Fruit fly (Drosophila melanogaster) whole organism, prepupa: Measurements from ENCODE around the gene mnb.
A peak's percentile ranks its signal among the peaks of the same experiment; 100 is the strongest.

Experiments used
- CG31627 ChIP-seq: fragments of 200-800 bp; sonication (Bioruptor generic); optimal IDR thresholded peaks from 3 replicates; lab custom pipeline; 2016; ENCODE audit warnings: missing biosample characterization, missing genetic modification characterization
- Hr39 ChIP-seq: fragments of 200-800 bp; sonication (Bioruptor generic); optimal IDR thresholded peaks from 2 replicates; lab custom pipeline; 2016; ENCODE audit warnings: missing biosample characterization, missing genetic modification characterization
- Hr4 ChIP-seq: fragments of 200-800 bp; sonication (Bioruptor generic); optimal IDR thresholded peaks from 3 replicates; lab custom pipeline; 2016; ENCODE audit warnings: missing biosample characterization, missing genetic modification characterization
- Lpt ChIP-seq: fragments of 200-800 bp; sonication (Bioruptor generic); optimal IDR thresholded peaks from 3 replicates; lab custom pipeline; 2016; ENCODE audit warnings: missing biosample characterization, missing genetic modification characterization
- Sox14 ChIP-seq: fragments of 200-800 bp; sonication (Bioruptor generic); optimal IDR thresholded peaks from 3 replicates; lab custom pipeline; 2016; ENCODE audit warnings: missing biosample characterization, missing genetic modification characterization
- fkh ChIP-seq: fragments of 200-800 bp; sonication (Bioruptor generic); optimal IDR thresholded peaks from 3 replicates; lab custom pipeline; 2017; ENCODE audit warnings: missing biosample characterization, mild to moderate bottlenecking, missing genetic modification characterization, moderate library complexity
- svp ChIP-seq: fragments of 200-800 bp; sonication (Bioruptor generic); peaks from one replicate; lab custom pipeline; 2016; ENCODE audit warnings: missing biosample characterization, missing genetic modification characterization
- vri ChIP-seq: fragments of 200-800 bp; sonication (Bioruptor generic); optimal IDR thresholded peaks from 3 replicates; lab custom pipeline; 2016; ENCODE audit warnings: missing biosample characterization, mild to moderate bottlenecking, missing genetic modification characterization

DNA sequence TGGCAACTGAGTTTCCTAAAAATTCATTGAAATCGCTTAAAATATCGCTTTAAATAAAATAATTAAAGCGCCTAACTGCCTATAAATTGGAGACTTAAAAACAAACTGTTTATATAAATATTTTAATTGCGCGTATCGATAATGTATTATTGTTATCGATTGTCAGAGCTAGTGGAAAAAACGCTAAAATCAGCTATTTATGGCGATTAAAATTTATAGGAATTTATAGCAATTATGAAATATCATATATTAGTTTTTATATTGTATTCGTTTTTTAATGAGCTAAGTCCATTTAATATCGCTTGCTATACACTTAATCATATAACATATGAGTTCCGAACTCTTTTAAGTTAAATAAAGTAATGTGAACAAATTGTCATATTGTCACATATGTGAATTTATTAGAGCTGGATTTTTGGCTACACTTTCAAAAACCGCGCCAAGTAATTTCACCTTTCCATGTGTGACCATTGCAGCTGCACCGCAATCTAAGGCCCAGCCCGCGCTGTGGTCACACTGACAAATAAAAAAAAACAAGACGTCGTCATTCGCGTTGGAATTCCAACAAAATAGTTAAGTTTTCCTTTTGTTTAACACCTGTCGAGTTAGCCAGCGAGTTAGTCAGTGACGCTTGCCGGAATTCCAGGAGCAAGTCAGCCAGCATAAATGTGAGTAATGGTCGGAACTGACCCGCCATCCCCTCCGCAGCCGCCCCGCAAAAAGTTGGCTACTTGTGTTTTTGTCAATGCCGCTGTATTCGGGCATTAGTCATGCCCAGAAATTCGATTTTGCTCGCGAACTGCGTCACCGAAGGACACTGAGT, 20.4 kb upstream of the mnb start, which contains the start of the genes CG7772 and Vps4:
- TF ChIP-seq Hr39 (GFP tag; lab: Kevin White, UChicago), result no peak
- peak; percentile 11 for TF ChIP-seq Sox14 (GFP tag; lab: Kevin White, UChicago)
- TF ChIP-seq Lpt (GFP tag; lab: Kevin White, UChicago), result no peak
- no peak for TF ChIP-seq vri
- no peak for TF ChIP-seq CG31627
- peak; percentile 57 for TF ChIP-seq fkh
- no peak for TF ChIP-seq Hr4 (GFP tag; lab: Kevin White, UChicago)
- TF ChIP-seq svp (GFP tag; lab: Kevin White, UChicago), result peak; percentile 56
